Worm (Caenorhabditis elegans): ENCODE measurements around the gene Y37D8A.25.

Gene Y37D8A.25

ce11 chrIII:12841328-12841727 is 21.3 kb upstream of the Y37D8A.25 start (continued):
- TF ChIP-seq mdt-29 (GFP tag; IDR thresholded peaks at IDR 0.05) (no peak), nhr-77 (tag; optimal IDR thresholded peaks at IDR 0.05) (peak; percentile 63), fkh-10 (GFP tag; optimal IDR thresholded peaks at IDR 0.05) (peak; percentile 60), hlh-30 (tag; optimal IDR thresholded peaks at IDR 0.05; ENCODE audit: insufficient read depth) (peak; percentile 90), nhr-102 (tag; optimal IDR thresholded peaks at IDR 0.05) (peak; percentile 30), D1046.2 (GFP tag; IDR thresholded peaks at IDR 0.05) (no peak), F26F4.8 (GFP tag; conservative IDR thresholded peaks at IDR 0.05) (no peak), mes-2 (tag; optimal IDR thresholded peaks at IDR 0.05; ENCODE audit: poor library complexity, severe bottlenecking) (peak; percentile 59), mep-1 (tag; optimal IDR thresholded peaks at IDR 0.05) (peak; percentile 72), nhr-25 (tag; optimal IDR thresholded peaks at IDR 0.05; ENCODE audit: borderline replicate concordance, insufficient read depth) (peak; percentile 78), ces-1 (GFP tag; optimal IDR thresholded peaks at IDR 0.05) (peak; percentile 72), daf-16 (GFP tag; optimal IDR thresholded peaks at IDR 0.05) (no peak), daf-16 (tag; optimal IDR thresholded peaks at IDR 0.05) (peak; percentile 48), nhr-11 (tag; optimal IDR thresholded peaks at IDR 0.05) (peak; percentile 54), unc-62 (GFP tag; optimal IDR thresholded peaks at IDR 0.05 in 1 of 2) (peak in 1 of 2 experiments; percentile 58), unc-62 (tag; optimal IDR thresholded peaks at IDR 0.05) (no peak), dmd-9 (GFP tag; IDR thresholded peaks at IDR 0.05) (no peak), spr-1 (tag; optimal IDR thresholded peaks at IDR 0.05) (no peak), R02D3.7 (tag; optimal IDR thresholded peaks at IDR 0.05) (no peak)

DNA sequence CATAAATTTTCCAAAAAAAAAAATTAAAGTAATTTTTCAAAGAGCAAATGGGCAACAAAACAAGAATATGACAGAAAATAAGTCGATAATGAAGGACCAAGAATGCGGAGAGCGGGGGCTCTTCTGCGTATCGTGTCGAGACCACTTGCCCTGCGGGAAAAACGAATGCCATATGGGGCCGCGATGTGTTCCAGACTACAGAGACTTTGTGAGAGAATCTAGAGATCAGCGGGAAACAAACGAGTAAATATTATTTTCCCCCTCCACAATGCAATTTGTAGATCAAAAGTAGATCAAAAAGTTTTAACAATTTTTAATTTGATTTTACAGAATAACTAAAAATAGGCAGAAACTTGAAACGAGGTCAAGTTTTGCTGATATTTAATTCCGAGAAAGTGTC is 20.2 kb upstream of the Y37D8A.25 start:
- TF ChIP-seq attf-4 (tag; optimal IDR thresholded peaks at IDR 0.05) (no peak), vab-7 (GFP tag; IDR thresholded peaks at IDR 0.05) (no peak), madf-5 (GFP tag; IDR thresholded peaks at IDR 0.05) (no peak), lin-1 (GFP tag; IDR thresholded peaks at IDR 0.05) (no peak), pha-4 (GFP tag; IDR thresholded peaks at IDR 0.05) (no peak), pha-4 (tag; optimal IDR thresholded peaks at IDR 0.05) (no peak), ztf-11 (tag; optimal IDR thresholded peaks at IDR 0.05) (no peak), nhr-10 (tag; optimal IDR thresholded peaks at IDR 0.05) (no peak), jun-1 (tag; optimal IDR thresholded peaks at IDR 0.05) (no peak), fos-1 (tag; optimal IDR thresholded peaks at IDR 0.05) (no peak), mxl-2 (GFP tag; conservative IDR thresholded peaks at IDR 0.05) (no peak), nhr-76 (tag; optimal IDR thresholded peaks at IDR 0.05) (no peak), lin-13 (GFP tag; optimal IDR thresholded peaks at IDR 0.05) (no peak), Y75B8A.6 (GFP tag; IDR thresholded peaks at IDR 0.05) (no peak), ces-1 (GFP tag; optimal IDR thresholded peaks at IDR 0.05) (no peak), lin-29 (GFP tag; IDR thresholded peaks at IDR 0.05) (no peak), nhr-102 (tag; optimal IDR thresholded peaks at IDR 0.05) (no peak), F37D6.2 (tag; optimal IDR thresholded peaks at IDR 0.05) (no peak), aha-1 (tag) (no peak)

ce11 chrIII:12838913-12839366 is 18.9 kb upstream of the Y37D8A.25 start, which contains the start of gene Y37D8A.4:
Gene Y37D8A.4 (minus strand): TSS chrIII:12838963.
- TF ChIP-seq hlh-11 (tag; optimal IDR thresholded peaks at IDR 0.05), result peak; percentile 91
- no peak for TF ChIP-seq egl-27 (tag; optimal IDR thresholded peaks at IDR 0.05)
- no peak for TF ChIP-seq ama-1 (optimal IDR thresholded peaks at IDR 0.05)
- no peak for TF ChIP-seq nhr-11 (tag; optimal IDR thresholded peaks at IDR 0.05)
- TF ChIP-seq Y48G9A.11 (GFP tag; IDR thresholded peaks at IDR 0.05), result no peak
- no peak for TF ChIP-seq Y105C5A.15 (GFP tag; IDR thresholded peaks at IDR 0.05)
- TF ChIP-seq F49E8.2 (tag; optimal IDR thresholded peaks at IDR 0.05; ENCODE audit: borderline replicate concordance), result no peak
- no peak for TF ChIP-seq T26A8.4 (GFP tag; IDR thresholded peaks at IDR 0.05)
- no peak for TF ChIP-seq pqm-1 (tag; optimal IDR thresholded peaks at IDR 0.05)
- no peak for TF ChIP-seq mxl-2 (GFP tag; conservative IDR thresholded peaks at IDR 0.05)
- TF ChIP-seq F26F4.8 (GFP tag; conservative IDR thresholded peaks at IDR 0.05), result no peak
- no peak for TF ChIP-seq lin-13 (GFP tag; optimal IDR thresholded peaks at IDR 0.05)
- peak; percentile 98 for TF ChIP-seq mxl-3 (GFP tag; optimal IDR thresholded peaks at IDR 0.05)
- no peak for TF ChIP-seq fos-1 (tag; optimal IDR thresholded peaks at IDR 0.05)
- no peak for TF ChIP-seq vab-7 (GFP tag; IDR thresholded peaks at IDR 0.05)
- TF ChIP-seq daf-19 (GFP tag; conservative IDR thresholded peaks at IDR 0.05), result no peak
- TF ChIP-seq daf-16 (GFP tag; optimal IDR thresholded peaks at IDR 0.05), result no peak
- peak; percentile 45 for TF ChIP-seq daf-16 (tag; optimal IDR thresholded peaks at IDR 0.05)
- TF ChIP-seq unc-62 (GFP tag; optimal IDR thresholded peaks at IDR 0.05 in 1 of 2), result no peak
- no peak for TF ChIP-seq unc-62 (tag; optimal IDR thresholded peaks at IDR 0.05)
- TF ChIP-seq pha-4 (GFP tag; IDR thresholded peaks at IDR 0.05), result peak; percentile 49; the same call in 1 of the 2 replicates
- no peak for TF ChIP-seq pha-4 (tag; optimal IDR thresholded peaks at IDR 0.05)
- no peak for TF ChIP-seq F44E2.7 (GFP tag; IDR thresholded peaks at IDR 0.05)
- no peak for TF ChIP-seq zfp-3 (GFP tag; conservative IDR thresholded peaks at IDR 0.05)
- TF ChIP-seq ztf-11 (tag; optimal IDR thresholded peaks at IDR 0.05), result no peak
- no peak for TF ChIP-seq nhr-25 (tag; optimal IDR thresholded peaks at IDR 0.05; ENCODE audit: borderline replicate concordance, insufficient read depth)
- no peak for TF ChIP-seq D1046.2 (GFP tag; IDR thresholded peaks at IDR 0.05)
